Fruit fly (Drosophila melanogaster): Measurements from ENCODE around the gene CG14137.

DNA sequence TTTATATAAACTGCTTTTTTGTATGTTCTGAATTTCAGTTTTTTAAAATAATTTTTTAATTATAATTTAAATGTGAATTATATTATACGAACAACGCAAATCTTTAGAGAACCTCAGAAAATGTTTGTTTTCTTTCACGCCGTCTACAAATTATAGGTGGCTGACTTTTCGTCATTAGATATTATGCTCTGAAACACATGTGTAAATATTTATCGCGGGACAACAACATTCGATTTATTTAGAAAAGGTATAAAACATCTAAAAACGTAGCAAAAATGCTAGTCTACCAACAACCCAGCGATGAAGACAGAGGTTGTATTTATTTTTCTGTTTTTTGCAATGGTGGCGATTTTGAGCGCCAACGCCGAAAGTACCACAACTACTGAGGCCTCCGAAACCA is 10.0 kb upstream of the CG14137 start, which contains the start of gene CG42832:
- TF ChIP-seq CTCF (optimal IDR thresholded peaks at IDR 0.05): no peak
- no peak for TF ChIP-seq CG8478 (optimal IDR thresholded peaks at IDR 0.05)

Measured in S2 (cell line).